Worm (Caenorhabditis elegans) whole organism, late embryonic: ENCODE results near the gene Y24D9A.6.

Experiments used
- ahr-1 ChIP-seq: sonication (generic microtip); optimal IDR thresholded peaks from 2 replicates; lab custom pipeline; 2016; ENCODE audit warnings: missing genetic modification characterization, missing compliant biosample characterization
- elt-4 ChIP-seq: sonication (generic microtip); optimal IDR thresholded peaks from 2 replicates; lab custom pipeline; 2016; ENCODE audit warnings: missing genetic modification characterization, missing compliant biosample characterization
- eyg-1 ChIP-seq: sonication (generic microtip); optimal IDR thresholded peaks from 2 replicates; lab custom pipeline; 2016; ENCODE audit warnings: missing genotype, missing genetic modification characterization, missing compliant biosample characterization
- pag-3 ChIP-seq: sonication (generic microtip); optimal IDR thresholded peaks from 2 replicates; lab custom pipeline; 2016; ENCODE audit warnings: missing compliant biosample characterization, missing genetic modification characterization, borderline replicate concordance

ce11 chrIV:4449439-4449838, 49.2 kb upstream of the Y24D9A.6 start, which contains the start of gene R08C7.12:
- TF ChIP-seq pag-3 (no peak), ahr-1 (no peak), eyg-1 (tag; lab: Kevin White, UChicago) (no peak), elt-4 (tag; lab: Kevin White, UChicago) (no peak)
